Worm (Caenorhabditis elegans): ENCODE data around the gene dnj-10.

ce11 chrIII:8639188-8639795 lies 8.3 kb downstream of the dnj-10 start, which contains the start of gene fip-1:
- TF ChIP-seq pha-4 (GFP tag; IDR thresholded peaks at IDR 0.05) (peak; percentile 80), pha-4 (tag; optimal IDR thresholded peaks at IDR 0.05) (no peak), aha-1 (tag) (peak; percentile 92), hlh-30 (tag; optimal IDR thresholded peaks at IDR 0.05; ENCODE audit: insufficient read depth) (peak; percentile 41), madf-5 (GFP tag; IDR thresholded peaks at IDR 0.05) (peak; percentile 40 to 69; a peak in 1 of 4 replicates), nhr-11 (tag; optimal IDR thresholded peaks at IDR 0.05) (no peak), nhr-28 (tag; optimal IDR thresholded peaks at IDR 0.05) (no peak), aly-2 (tag; optimal IDR thresholded peaks at IDR 0.05) (no peak)

Measured in whole organism, L4 larva.